Worm (Caenorhabditis elegans) whole organism, L2 larva: ENCODE measurements around the gene C34C12.7.

Experiments
- C34F6.9 ChIP-seq: fragments of 150-350 bp; optimal IDR thresholded peaks from 2 replicates; lab custom pipeline; 2014; ENCODE audit warnings: missing biosample characterization, missing genetic modification characterization
- F13H6.1 ChIP-seq: sonication (generic microtip); optimal IDR thresholded peaks from 2 replicates; lab custom pipeline; 2016; ENCODE audit warnings: missing genetic modification characterization, missing compliant biosample characterization
- R02D3.7 ChIP-seq: fragments of 150-350 bp; optimal IDR thresholded peaks from 2 replicates; lab custom pipeline; 2014; ENCODE audit warnings: missing biosample characterization, missing genetic modification characterization
- Y55F3AM.14 ChIP-seq: fragments of 200-800 bp; sonication (Bioruptor generic); optimal IDR thresholded peaks from 2 replicates; lab custom pipeline; 2018; ENCODE audit warnings: mild to moderate bottlenecking, missing genetic modification characterization, missing compliant biosample characterization
- ZK546.5 ChIP-seq: sonication (generic microtip); optimal IDR thresholded peaks from 2 replicates; lab custom pipeline; 2017; ENCODE audit warnings: missing biosample characterization, missing genetic modification characterization
- alr-1 ChIP-seq: fragments of 150-350 bp; optimal IDR thresholded peaks from 2 replicates; lab custom pipeline; 2014; ENCODE audit warnings: missing biosample characterization, missing genetic modification characterization
- aly-2 ChIP-seq: fragments of 150-350 bp; optimal IDR thresholded peaks from 2 replicates; lab custom pipeline; 2014; ENCODE audit warnings: missing biosample characterization, missing genetic modification characterization
- ama-1 ChIP-seq: fragments of 150-350 bp; optimal IDR thresholded peaks from 2 replicates; lab custom pipeline; 2018; ENCODE audit warnings: inconsistent platforms
- blmp-1 ChIP-seq: sonication (generic microtip); optimal IDR thresholded peaks from 2 replicates; lab custom pipeline; 2017; ENCODE audit warnings: missing genetic modification characterization, mild to moderate bottlenecking, missing compliant biosample characterization, antibody characterized with exemption, moderate library complexity; ENCODE audit not compliant: insufficient read depth
- ceh-16 ChIP-seq: fragments of 150-350 bp; optimal IDR thresholded peaks from 2 replicates; lab custom pipeline; 2014; ENCODE audit warnings: missing biosample characterization, missing genetic modification characterization
- ceh-82 ChIP-seq: fragments of 150-350 bp; optimal IDR thresholded peaks from 2 replicates; lab custom pipeline; 2014; ENCODE audit warnings: missing biosample characterization, missing genetic modification characterization
- crh-2 ChIP-seq: sonication (generic microtip); optimal IDR thresholded peaks from 2 replicates; lab custom pipeline; 2017; ENCODE audit warnings: missing biosample characterization, missing genetic modification characterization
- dmd-4 ChIP-seq: sonication (generic microtip); optimal IDR thresholded peaks from 2 replicates; lab custom pipeline; 2017; ENCODE audit warnings: missing biosample characterization, missing genetic modification characterization
- egl-27 ChIP-seq: sonication (generic microtip); optimal IDR thresholded peaks from 3 replicates; lab custom pipeline; 2017; ENCODE audit warnings: missing biosample characterization, missing genetic modification reagents, missing genetic modification characterization
- elt-1 ChIP-seq: fragments of 150-350 bp; optimal IDR thresholded peaks from 2 replicates; lab custom pipeline; 2014; ENCODE audit warnings: missing biosample characterization, missing genetic modification characterization
- elt-3 ChIP-seq: sonication (generic microtip); optimal IDR thresholded peaks from 2 replicates; lab custom pipeline; 2017; ENCODE audit warnings: missing biosample characterization, missing genetic modification characterization
- fos-1 ChIP-seq: fragments of 150-350 bp; optimal IDR thresholded peaks from 2 replicates; lab custom pipeline; 2014; ENCODE audit warnings: missing biosample characterization, missing genetic modification characterization
- gmeb-1 ChIP-seq: fragments of 150-350 bp; optimal IDR thresholded peaks from 2 replicates; lab custom pipeline; 2014; ENCODE audit warnings: missing biosample characterization, missing genetic modification characterization
- lin-11 ChIP-seq: fragments of 150-350 bp; sonication (generic microtip); optimal IDR thresholded peaks from 2 replicates; lab custom pipeline; 2014; ENCODE audit warnings: missing biosample characterization, missing genetic modification characterization, inconsistent platforms, mixed read lengths
- lin-13 ChIP-seq: fragments of 150-350 bp; optimal IDR thresholded peaks from 2 replicates; lab custom pipeline; 2014; ENCODE audit warnings: missing biosample characterization, missing genetic modification reagents, missing genetic modification characterization
- lin-39 ChIP-seq: fragments of 150-350 bp; optimal IDR thresholded peaks from 2 replicates; lab custom pipeline; 2014; ENCODE audit warnings: missing biosample characterization, missing genetic modification reagents, missing genetic modification characterization
- lsy-2 ChIP-seq, 2 experiments: fragments of 150-350 bp in 1 of 2; sonication (generic microtip) in 1 of 2; optimal IDR thresholded peaks; 2 replicates each; lab custom pipeline; 2014 to 2017; ENCODE audit warnings: missing biosample characterization in 2 of 2, missing genetic modification characterization in 2 of 2
- mab-5 ChIP-seq: fragments of 150-350 bp; optimal IDR thresholded peaks from 2 replicates; lab custom pipeline; 2014; ENCODE audit warnings: missing biosample characterization, missing genetic modification characterization
- mbf-1 ChIP-seq: sonication (generic microtip); optimal IDR thresholded peaks from 2 replicates; lab custom pipeline; 2017; ENCODE audit warnings: missing biosample characterization, missing genetic modification characterization
- mdl-1 ChIP-seq, 2 experiments: fragments of 150-350 bp in 1 of 2; sonication (generic microtip) in 1 of 2; optimal IDR thresholded peaks; 2 replicates each; lab custom pipeline; 2017; ENCODE audit warnings: missing biosample characterization in 2 of 2, missing genetic modification characterization in 2 of 2
- nhr-10 ChIP-seq: sonication (generic microtip); optimal IDR thresholded peaks from 2 replicates; lab custom pipeline; 2017; ENCODE audit warnings: missing biosample characterization, missing genetic modification characterization
- nhr-11 ChIP-seq: fragments of 150-350 bp; optimal IDR thresholded peaks from 2 replicates; lab custom pipeline; 2014; ENCODE audit warnings: missing biosample characterization, missing genetic modification characterization
- nhr-12 ChIP-seq: fragments of 150-350 bp; optimal IDR thresholded peaks from 2 replicates; lab custom pipeline; 2014; ENCODE audit warnings: missing biosample characterization, missing genetic modification characterization
- nhr-129 ChIP-seq: fragments of 150-350 bp; optimal IDR thresholded peaks from 2 replicates; lab custom pipeline; 2014; ENCODE audit warnings: missing biosample characterization, missing genetic modification characterization
- nhr-21 ChIP-seq: fragments of 150-350 bp; optimal IDR thresholded peaks from 2 replicates; lab custom pipeline; 2014; ENCODE audit warnings: missing biosample characterization, missing genetic modification characterization
- nhr-23 ChIP-seq: fragments of 150-350 bp; optimal IDR thresholded peaks from 2 replicates; lab custom pipeline; 2014; ENCODE audit warnings: missing biosample characterization, missing genetic modification reagents, missing genetic modification characterization
- nhr-237 ChIP-seq: fragments of 150-350 bp; optimal IDR thresholded peaks from 2 replicates; lab custom pipeline; 2014; ENCODE audit warnings: missing biosample characterization, missing genetic modification characterization
- nhr-25 ChIP-seq: fragments of 150-350 bp; sonication (generic microtip); optimal IDR thresholded peaks from 3 replicates; lab custom pipeline; 2014; ENCODE audit warnings: missing biosample characterization, missing genetic modification characterization
- nhr-6 ChIP-seq: fragments of 150-350 bp; optimal IDR thresholded peaks from 2 replicates; lab custom pipeline; 2014; ENCODE audit warnings: missing biosample characterization, missing genetic modification characterization
- nhr-77 ChIP-seq: fragments of 150-350 bp; optimal IDR thresholded peaks from 2 replicates; lab custom pipeline; 2014; ENCODE audit warnings: missing biosample characterization, missing genetic modification characterization
- peb-1 ChIP-seq: fragments of 150-350 bp; optimal IDR thresholded peaks from 2 replicates; lab custom pipeline; 2014; ENCODE audit warnings: missing biosample characterization, missing genetic modification characterization
- sem-4 ChIP-seq: fragments of 150-350 bp; optimal IDR thresholded peaks from 2 replicates; lab custom pipeline; 2014; ENCODE audit warnings: missing biosample characterization, missing genetic modification reagents, missing genetic modification characterization
- skn-1 ChIP-seq: sonication (generic microtip); optimal IDR thresholded peaks from 2 replicates; lab custom pipeline; 2017; ENCODE audit warnings: missing biosample characterization, missing genetic modification characterization
- sma-3 ChIP-seq: sonication (generic microtip); optimal IDR thresholded peaks from 2 replicates; lab custom pipeline; 2016; ENCODE audit warnings: missing genetic modification reagents, missing genetic modification characterization, missing compliant biosample characterization
- sma-9 ChIP-seq, 2 experiments: fragments of 150-350 bp in 1 of 2; sonication (generic microtip) in 1 of 2; optimal IDR thresholded peaks; 2 replicates each; lab custom pipeline; 2014 to 2016; ENCODE audit warnings: missing genetic modification characterization in 2 of 2, mild to moderate bottlenecking in 1 of 2, missing biosample characterization in 1 of 2, missing compliant biosample characterization in 1 of 2, missing genetic modification reagents in 1 of 2, moderate library complexity in 1 of 2
- snpc-4 ChIP-seq: fragments of 150-350 bp; optimal IDR thresholded peaks from 2 replicates; lab custom pipeline; 2014; ENCODE audit warnings: missing biosample characterization, missing genetic modification characterization
- unc-39 ChIP-seq: fragments of 150-350 bp; optimal IDR thresholded peaks from 2 replicates; lab custom pipeline; 2014; ENCODE audit warnings: missing biosample characterization, missing genetic modification characterization
- unc-55 ChIP-seq: fragments of 150-350 bp; sonication (generic microtip); optimal IDR thresholded peaks from 3 replicates; lab custom pipeline; 2014; ENCODE audit warnings: missing biosample characterization, missing genetic modification reagents, missing genetic modification characterization
- unc-62 ChIP-seq: fragments of 150-350 bp; optimal IDR thresholded peaks from 2 replicates; lab custom pipeline; 2014; ENCODE audit warnings: missing biosample characterization, missing genetic modification reagents, missing genetic modification characterization
- zag-1 ChIP-seq: fragments of 150-350 bp; optimal IDR thresholded peaks from 2 replicates; lab custom pipeline; 2014; ENCODE audit warnings: missing biosample characterization, missing genetic modification characterization
- ztf-1 ChIP-seq: fragments of 200-800 bp; sonication (Bioruptor generic); conservative IDR thresholded peaks from 2 replicates; pipeline ENCODE4 v1.3.6; 2022; ENCODE audit warnings: missing genetic modification characterization, missing compliant biosample characterization
- ztf-11 ChIP-seq: sonication (generic microtip); optimal IDR thresholded peaks from 2 replicates; lab custom pipeline; 2017; ENCODE audit warnings: missing biosample characterization, missing genetic modification characterization
- ztf-4 ChIP-seq: fragments of 150-350 bp; optimal IDR thresholded peaks from 2 replicates; lab custom pipeline; 2014; ENCODE audit warnings: missing biosample characterization, missing genetic modification characterization

The C34C12.7 gene

DNA sequence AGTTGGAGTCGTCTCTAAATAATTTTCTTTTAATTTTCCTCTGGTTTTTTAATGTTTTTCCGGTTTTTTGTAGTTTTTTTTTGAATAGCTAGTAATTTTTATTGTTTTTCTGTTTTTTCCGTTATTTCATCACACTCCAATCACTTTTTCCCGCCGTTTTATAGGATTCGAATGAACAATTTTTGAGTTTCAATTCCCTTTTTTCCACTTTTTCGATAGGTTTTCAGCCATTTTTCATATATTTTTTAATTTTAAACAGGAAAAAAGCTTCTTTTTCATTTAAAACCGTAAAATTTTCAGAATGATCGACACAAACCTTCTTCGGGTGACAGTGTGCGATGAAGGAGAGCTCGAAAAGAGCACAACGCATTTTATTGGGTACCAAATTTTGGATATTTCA lies 26.7 kb downstream of the C34C12.7 start, which contains the start of gene pph-6:
TSS of gene pph-6 (plus strand) at position 301 of the 400 bp plus-strand sequence.
- no peak for TF ChIP-seq nhr-25
- no peak for TF ChIP-seq nhr-11
- TF ChIP-seq lin-13 (GFP tag; lab: Kevin White, UChicago) = no peak
- no peak for TF ChIP-seq mdl-1 (tag; optimal IDR thresholded peaks at IDR 0.05; lab: Kevin White, UChicago)
- TF ChIP-seq zag-1 (tag; lab: Kevin White, UChicago) = no peak
- TF ChIP-seq elt-3 (tag; lab: Kevin White, UChicago) = no peak
- TF ChIP-seq dmd-4 (tag; lab: Kevin White, UChicago) = no peak

- peak; percentile 65 for TF ChIP-seq ZK546.5 (tag; lab: Kevin White, UChicago)
- TF ChIP-seq alr-1 (tag; lab: Kevin White, UChicago) = no peak
- peak; percentile 97 for TF ChIP-seq sma-9 (GFP tag; optimal IDR thresholded peaks at IDR 0.05; lab: Kevin White, UChicago)
- no peak for TF ChIP-seq sma-9 (tag; optimal IDR thresholded peaks at IDR 0.05; lab: Kevin White, UChicago)
- no peak for TF ChIP-seq elt-3 (tag; lab: Kevin White, UChicago)
- peak in 1 of 2 experiments; percentile 73 for TF ChIP-seq mdl-1 (tag; optimal IDR thresholded peaks at IDR 0.05; lab: Kevin White, UChicago)
- peak; percentile 91 for TF ChIP-seq nhr-129 (tag; lab: Kevin White, UChicago)
- TF ChIP-seq peb-1 = no peak
- TF ChIP-seq ztf-11 (tag; lab: Kevin White, UChicago) = no peak
- 0 out of 2 replicates have a peak, but pooled peaks have one; percentile 42 for TF ChIP-seq ztf-1 (GFP tag; lab: Robert Waterston, UW)
- TF ChIP-seq lin-39 = no peak
- peak; percentile 77 for TF ChIP-seq R02D3.7 (tag; lab: Kevin White, UChicago)
- peak; percentile 96 for TF ChIP-seq mab-5 (tag; lab: Kevin White, UChicago)
- TF ChIP-seq F13H6.1 (tag; lab: Kevin White, UChicago) = peak; percentile 93
- peak; percentile 97 for TF ChIP-seq unc-55 (GFP tag; lab: Kevin White, UChicago)
- no peak for TF ChIP-seq nhr-23 (tag; lab: Kevin White, UChicago)
- TF ChIP-seq nhr-11 = no peak
- TF ChIP-seq mbf-1 (tag; lab: Kevin White, UChicago) = no peak
- TF ChIP-seq ama-1 (lab: Kevin White, UChicago) = peak; percentile 79
- TF ChIP-seq nhr-237 = peak; percentile 69
- peak; percentile 41 for TF ChIP-seq elt-1 (tag; lab: Kevin White, UChicago)
- no peak for TF ChIP-seq skn-1
- TF ChIP-seq blmp-1 = peak; percentile 74
- TF ChIP-seq sem-4 = peak; percentile 94
- peak; percentile 97 for TF ChIP-seq lsy-2 (tag; optimal IDR thresholded peaks at IDR 0.05; lab: Kevin White, UChicago)
- peak; percentile 96 for TF ChIP-seq crh-2 (tag; lab: Kevin White, UChicago)
- TF ChIP-seq nhr-6 (tag; lab: Kevin White, UChicago) = peak; percentile 86
- TF ChIP-seq Y55F3AM.14 = peak; percentile 80
- TF ChIP-seq nhr-25 = peak; percentile 97
- no peak for TF ChIP-seq nhr-12 (tag; lab: Kevin White, UChicago)
- peak; percentile 93 for TF ChIP-seq lin-11 (tag; lab: Kevin White, UChicago)
- TF ChIP-seq gmeb-1 = peak; percentile 98
- TF ChIP-seq aly-2 (tag; lab: Kevin White, UChicago) = peak; percentile 48
- TF ChIP-seq dmd-4 (tag; lab: Kevin White, UChicago) = peak; percentile 35
- TF ChIP-seq lin-13 (GFP tag; lab: Kevin White, UChicago) = peak; percentile 94
- TF ChIP-seq nhr-10 (tag; lab: Kevin White, UChicago) = peak; percentile 85
- TF ChIP-seq zag-1 (tag; lab: Kevin White, UChicago) = peak; percentile 81
- TF ChIP-seq nhr-77 = peak; percentile 85
- TF ChIP-seq nhr-21 = peak; percentile 96
- TF ChIP-seq egl-27 (tag; lab: Kevin White, UChicago) = peak; percentile 93
- TF ChIP-seq sma-3 (GFP tag; lab: Kevin White, UChicago) = peak; percentile 95
- peak; percentile 70 for TF ChIP-seq fos-1 (tag; lab: Kevin White, UChicago)
- peak; percentile 79 for TF ChIP-seq ceh-16 (tag; lab: Kevin White, UChicago)
- no peak for TF ChIP-seq unc-39 (tag; lab: Kevin White, UChicago)
- TF ChIP-seq C34F6.9 = peak; percentile 97
- peak; percentile 71 for TF ChIP-seq ceh-82 (tag; lab: Kevin White, UChicago)
- peak; percentile 94 for TF ChIP-seq ztf-4
- peak; percentile 58 for TF ChIP-seq unc-62 (GFP tag; lab: Kevin White, UChicago)
- peak; percentile 71 for TF ChIP-seq snpc-4
Observed at ce11 chrIII:3460061-3460460, 28.1 kb downstream of the C34C12.7 start, which contains the start of gene C34C12.8. Gene C34C12.8, plus strand, starts transcription at chrIII:3460406.
